Fruit fly (Drosophila melanogaster): Measurements from ENCODE around the gene CG5516.

Gene CG5516

dm6 chr3R:15974235-15974634 is 10.6 kb downstream of the CG5516 start:
- TF ChIP-seq spab (GFP tag; optimal IDR thresholded peaks at IDR 0.05) (peak; percentile 60), CG31627 (GFP tag; optimal IDR thresholded peaks at IDR 0.05) (peak; percentile 84), dac (GFP tag; optimal IDR thresholded peaks at IDR 0.05) (peak; percentile 76), Ets21C (GFP tag; optimal IDR thresholded peaks at IDR 0.05) (peak; percentile 72), CG8319 (GFP tag; optimal IDR thresholded peaks at IDR 0.05) (peak; percentile 49), Blimp-1 (GFP tag; optimal IDR thresholded peaks at IDR 0.05) (peak; percentile 29), Ets96B (tag; optimal IDR thresholded peaks at IDR 0.05) (peak; percentile 77), OdsH (GFP tag; optimal IDR thresholded peaks at IDR 0.05) (peak; percentile 89), fd59A (GFP tag; optimal IDR thresholded peaks at IDR 0.05) (peak; percentile 77), Sox102F (GFP tag; optimal IDR thresholded peaks at IDR 0.05) (peak; percentile 78), Hr4 (GFP tag; optimal IDR thresholded peaks at IDR 0.05) (peak; percentile 90), topi (GFP tag; optimal IDR thresholded peaks at IDR 0.05) (peak; percentile 75), CG3919 (GFP tag; optimal IDR thresholded peaks at IDR 0.05) (peak; percentile 83), Sox14 (GFP tag; optimal IDR thresholded peaks at IDR 0.05) (peak; percentile 83), salr (GFP tag; optimal IDR thresholded peaks at IDR 0.05) (peak; percentile 57 to 87), CG11294 (GFP tag; IDR thresholded peaks at IDR 0.05) (no peak), CG16779 (tag; optimal IDR thresholded peaks at IDR 0.05) (peak; percentile 40), CG9139 (GFP tag; optimal IDR thresholded peaks at IDR 0.05) (no peak), Eip93F (GFP tag; optimal IDR thresholded peaks at IDR 0.05) (no peak), net (GFP tag; optimal IDR thresholded peaks at IDR 0.05) (peak; percentile 90), Hr38 (GFP tag; optimal IDR thresholded peaks at IDR 0.05) (peak; percentile 47), CG11902 (GFP tag; optimal IDR thresholded peaks at IDR 0.05) (peak; percentile 51), CG6163 (GFP tag; IDR thresholded peaks at IDR 0.05) (no peak), eg (GFP tag; IDR thresholded peaks at IDR 0.05) (no peak), CG4318 (GFP tag; optimal IDR thresholded peaks at IDR 0.05) (peak; percentile 75), lz (GFP tag; optimal IDR thresholded peaks at IDR 0.05) (peak; percentile 70), CG8632 (GFP tag; optimal IDR thresholded peaks at IDR 0.05) (peak; percentile 74), fkh (GFP tag; optimal IDR thresholded peaks at IDR 0.05) (no peak), ss (GFP tag; optimal IDR thresholded peaks at IDR 0.05) (peak in 1 of 2 experiments; percentile 57), CG10631 (GFP tag; optimal IDR thresholded peaks at IDR 0.05) (peak; percentile 74), CG6792 (GFP tag; optimal IDR thresholded peaks at IDR 0.05) (peak; percentile 80), Met (GFP tag; optimal IDR thresholded peaks at IDR 0.05) (peak; percentile 79), CG10669 (GFP tag; optimal IDR thresholded peaks at IDR 0.05) (no peak), esn (GFP tag; optimal IDR thresholded peaks at IDR 0.05) (peak; percentile 78), CG11762 (GFP tag; optimal IDR thresholded peaks at IDR 0.05; ENCODE audit: insufficient read depth) (peak; percentile 78), acj6 (GFP tag; optimal IDR thresholded peaks at IDR 0.05) (peak; percentile 88), CG7368 (GFP tag; optimal IDR thresholded peaks at IDR 0.05) (peak; percentile 59), Sox15 (GFP tag; optimal IDR thresholded peaks at IDR 0.05) (peak; percentile 74), CG8119 (GFP tag; IDR thresholded peaks at IDR 0.05) (no peak), achi (GFP tag; optimal IDR thresholded peaks at IDR 0.05) (peak; percentile 86), Lpt (GFP tag; optimal IDR thresholded peaks at IDR 0.05) (peak; percentile 86), CG6276 (GFP tag; optimal IDR thresholded peaks at IDR 0.05) (peak; percentile 86), Eip78C (GFP tag) (peak; percentile 94), dsx (GFP tag; optimal IDR thresholded peaks at IDR 0.05; ENCODE audit: poor library complexity, severe bottlenecking) (no peak), CG34406 (GFP tag; optimal IDR thresholded peaks at IDR 0.05) (peak; percentile 78), Hr39 (GFP tag; optimal IDR thresholded peaks at IDR 0.05) (peak; percentile 82), CG15336 (GFP tag; IDR thresholded peaks at IDR 0.05) (no peak), Eip75B (GFP tag; optimal IDR thresholded peaks at IDR 0.05) (peak; percentile 79), svp (GFP tag) (peak; percentile 55), CG6808 (GFP tag; optimal IDR thresholded peaks at IDR 0.05) (peak; percentile 61), cyc (GFP tag; optimal IDR thresholded peaks at IDR 0.05) (peak; percentile 73), vri (GFP tag; optimal IDR thresholded peaks at IDR 0.05) (peak; percentile 84)

Data from whole organism, prepupa.